Worm (Caenorhabditis elegans) whole organism, L2 larva: ENCODE results near the gene B0393.5.

Experiments used
- C34F6.9 ChIP-seq: fragments of 150-350 bp; optimal IDR thresholded peaks from 2 replicates; lab custom pipeline; 2014; ENCODE audit warnings: missing biosample characterization, missing genetic modification characterization
- F13H6.1 ChIP-seq: sonication (generic microtip); optimal IDR thresholded peaks from 2 replicates; lab custom pipeline; 2016; ENCODE audit warnings: missing genetic modification characterization, missing compliant biosample characterization
- R02D3.7 ChIP-seq: fragments of 150-350 bp; optimal IDR thresholded peaks from 2 replicates; lab custom pipeline; 2014; ENCODE audit warnings: missing biosample characterization, missing genetic modification characterization
- Y55F3AM.14 ChIP-seq: fragments of 200-800 bp; sonication (Bioruptor generic); optimal IDR thresholded peaks from 2 replicates; lab custom pipeline; 2018; ENCODE audit warnings: mild to moderate bottlenecking, missing genetic modification characterization, missing compliant biosample characterization
- alr-1 ChIP-seq: fragments of 150-350 bp; optimal IDR thresholded peaks from 2 replicates; lab custom pipeline; 2014; ENCODE audit warnings: missing biosample characterization, missing genetic modification characterization
- aly-2 ChIP-seq: fragments of 150-350 bp; optimal IDR thresholded peaks from 2 replicates; lab custom pipeline; 2014; ENCODE audit warnings: missing biosample characterization, missing genetic modification characterization
- ceh-16 ChIP-seq: fragments of 150-350 bp; optimal IDR thresholded peaks from 2 replicates; lab custom pipeline; 2014; ENCODE audit warnings: missing biosample characterization, missing genetic modification characterization
- crh-2 ChIP-seq: sonication (generic microtip); optimal IDR thresholded peaks from 2 replicates; lab custom pipeline; 2017; ENCODE audit warnings: missing biosample characterization, missing genetic modification characterization
- dmd-4 ChIP-seq: sonication (generic microtip); optimal IDR thresholded peaks from 2 replicates; lab custom pipeline; 2017; ENCODE audit warnings: missing biosample characterization, missing genetic modification characterization
- elt-1 ChIP-seq: fragments of 150-350 bp; optimal IDR thresholded peaks from 2 replicates; lab custom pipeline; 2014; ENCODE audit warnings: missing biosample characterization, missing genetic modification characterization
- elt-3 ChIP-seq: sonication (generic microtip); optimal IDR thresholded peaks from 2 replicates; lab custom pipeline; 2017; ENCODE audit warnings: missing biosample characterization, missing genetic modification characterization
- fos-1 ChIP-seq: fragments of 150-350 bp; optimal IDR thresholded peaks from 2 replicates; lab custom pipeline; 2014; ENCODE audit warnings: missing biosample characterization, missing genetic modification characterization
- gmeb-1 ChIP-seq: fragments of 150-350 bp; optimal IDR thresholded peaks from 2 replicates; lab custom pipeline; 2014; ENCODE audit warnings: missing biosample characterization, missing genetic modification characterization
- lin-11 ChIP-seq: fragments of 150-350 bp; sonication (generic microtip); optimal IDR thresholded peaks from 2 replicates; lab custom pipeline; 2014; ENCODE audit warnings: missing biosample characterization, missing genetic modification characterization, inconsistent platforms, mixed read lengths
- lin-13 ChIP-seq: fragments of 150-350 bp; optimal IDR thresholded peaks from 2 replicates; lab custom pipeline; 2014; ENCODE audit warnings: missing biosample characterization, missing genetic modification reagents, missing genetic modification characterization
- lin-39 ChIP-seq: fragments of 150-350 bp; optimal IDR thresholded peaks from 2 replicates; lab custom pipeline; 2014; ENCODE audit warnings: missing biosample characterization, missing genetic modification reagents, missing genetic modification characterization
- lsy-2 ChIP-seq, 2 experiments: fragments of 150-350 bp in 1 of 2; sonication (generic microtip) in 1 of 2; optimal IDR thresholded peaks; 2 replicates each; lab custom pipeline; 2014 to 2017; ENCODE audit warnings: missing biosample characterization in 2 of 2, missing genetic modification characterization in 2 of 2
- mab-5 ChIP-seq: fragments of 150-350 bp; optimal IDR thresholded peaks from 2 replicates; lab custom pipeline; 2014; ENCODE audit warnings: missing biosample characterization, missing genetic modification characterization
- mbf-1 ChIP-seq: sonication (generic microtip); optimal IDR thresholded peaks from 2 replicates; lab custom pipeline; 2017; ENCODE audit warnings: missing biosample characterization, missing genetic modification characterization
- nhr-10 ChIP-seq: sonication (generic microtip); optimal IDR thresholded peaks from 2 replicates; lab custom pipeline; 2017; ENCODE audit warnings: missing biosample characterization, missing genetic modification characterization
- nhr-11 ChIP-seq: fragments of 150-350 bp; optimal IDR thresholded peaks from 2 replicates; lab custom pipeline; 2014; ENCODE audit warnings: missing biosample characterization, missing genetic modification characterization
- nhr-12 ChIP-seq: fragments of 150-350 bp; optimal IDR thresholded peaks from 2 replicates; lab custom pipeline; 2014; ENCODE audit warnings: missing biosample characterization, missing genetic modification characterization
- nhr-129 ChIP-seq: fragments of 150-350 bp; optimal IDR thresholded peaks from 2 replicates; lab custom pipeline; 2014; ENCODE audit warnings: missing biosample characterization, missing genetic modification characterization
- nhr-21 ChIP-seq: fragments of 150-350 bp; optimal IDR thresholded peaks from 2 replicates; lab custom pipeline; 2014; ENCODE audit warnings: missing biosample characterization, missing genetic modification characterization
- nhr-23 ChIP-seq: fragments of 150-350 bp; optimal IDR thresholded peaks from 2 replicates; lab custom pipeline; 2014; ENCODE audit warnings: missing biosample characterization, missing genetic modification reagents, missing genetic modification characterization
- nhr-237 ChIP-seq: fragments of 150-350 bp; optimal IDR thresholded peaks from 2 replicates; lab custom pipeline; 2014; ENCODE audit warnings: missing biosample characterization, missing genetic modification characterization
- nhr-25 ChIP-seq: fragments of 150-350 bp; sonication (generic microtip); optimal IDR thresholded peaks from 3 replicates; lab custom pipeline; 2014; ENCODE audit warnings: missing biosample characterization, missing genetic modification characterization
- nhr-6 ChIP-seq: fragments of 150-350 bp; optimal IDR thresholded peaks from 2 replicates; lab custom pipeline; 2014; ENCODE audit warnings: missing biosample characterization, missing genetic modification characterization
- nhr-77 ChIP-seq: fragments of 150-350 bp; optimal IDR thresholded peaks from 2 replicates; lab custom pipeline; 2014; ENCODE audit warnings: missing biosample characterization, missing genetic modification characterization
- peb-1 ChIP-seq: fragments of 150-350 bp; optimal IDR thresholded peaks from 2 replicates; lab custom pipeline; 2014; ENCODE audit warnings: missing biosample characterization, missing genetic modification characterization
- sem-4 ChIP-seq: fragments of 150-350 bp; optimal IDR thresholded peaks from 2 replicates; lab custom pipeline; 2014; ENCODE audit warnings: missing biosample characterization, missing genetic modification reagents, missing genetic modification characterization
- skn-1 ChIP-seq: sonication (generic microtip); optimal IDR thresholded peaks from 2 replicates; lab custom pipeline; 2017; ENCODE audit warnings: missing biosample characterization, missing genetic modification characterization
- sma-3 ChIP-seq: sonication (generic microtip); optimal IDR thresholded peaks from 2 replicates; lab custom pipeline; 2016; ENCODE audit warnings: missing genetic modification reagents, missing genetic modification characterization, missing compliant biosample characterization
- sma-9 ChIP-seq, 2 experiments: fragments of 150-350 bp in 1 of 2; sonication (generic microtip) in 1 of 2; optimal IDR thresholded peaks; 2 replicates each; lab custom pipeline; 2014 to 2016; ENCODE audit warnings: missing genetic modification characterization in 2 of 2, mild to moderate bottlenecking in 1 of 2, missing biosample characterization in 1 of 2, missing compliant biosample characterization in 1 of 2, missing genetic modification reagents in 1 of 2, moderate library complexity in 1 of 2
- snpc-4 ChIP-seq: fragments of 150-350 bp; optimal IDR thresholded peaks from 2 replicates; lab custom pipeline; 2014; ENCODE audit warnings: missing biosample characterization, missing genetic modification characterization
- zag-1 ChIP-seq: fragments of 150-350 bp; optimal IDR thresholded peaks from 2 replicates; lab custom pipeline; 2014; ENCODE audit warnings: missing biosample characterization, missing genetic modification characterization
- ztf-1 ChIP-seq: fragments of 200-800 bp; sonication (Bioruptor generic); conservative IDR thresholded peaks from 2 replicates; pipeline ENCODE4 v1.3.6; 2022; ENCODE audit warnings: missing genetic modification characterization, missing compliant biosample characterization
- ztf-4 ChIP-seq: fragments of 150-350 bp; optimal IDR thresholded peaks from 2 replicates; lab custom pipeline; 2014; ENCODE audit warnings: missing biosample characterization, missing genetic modification characterization

The B0393.5 gene

DNA sequence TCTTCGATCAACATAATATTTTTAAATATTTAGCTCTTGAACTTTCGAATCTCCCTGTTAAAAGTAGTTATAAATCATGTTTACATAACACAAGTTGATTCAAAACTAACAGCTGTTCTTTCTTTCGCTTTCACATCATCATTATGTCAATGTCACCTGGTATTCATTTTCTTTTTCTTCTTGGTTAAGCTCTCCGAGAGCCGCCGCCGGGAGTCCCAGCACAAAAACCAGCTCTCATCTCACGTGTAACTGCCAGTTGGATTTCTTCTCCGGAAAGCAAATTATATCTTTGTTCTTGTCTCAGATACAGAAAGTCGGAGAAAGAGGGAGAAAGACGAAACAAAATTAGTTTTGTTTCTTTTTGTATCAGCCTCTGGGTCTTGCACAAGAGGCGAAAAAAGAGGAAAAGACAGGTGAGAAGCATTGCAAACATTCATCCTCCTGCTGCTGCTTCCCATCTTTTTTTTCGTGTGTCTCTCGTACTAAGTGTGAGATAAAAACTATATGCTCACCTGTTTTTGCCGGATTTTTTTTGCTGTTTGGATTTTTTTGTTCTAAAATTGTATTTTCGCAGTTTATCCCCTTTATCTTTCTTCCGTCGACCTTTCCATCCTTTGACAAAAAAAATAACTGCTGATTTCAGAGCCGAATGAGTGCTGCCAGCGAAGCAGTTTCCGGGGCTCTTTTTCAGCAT is 34.1 kb upstream of the B0393.5 start, which contains the start of gene F17C8.3:
Gene F17C8.3 (plus strand): TSS at position 644 of the 694 bp plus-strand sequence.
- TF ChIP-seq nhr-10 (no peak), lin-13 (no peak), C34F6.9 (tag; lab: Kevin White, UChicago) (peak; percentile 47), mab-5 (tag; lab: Kevin White, UChicago) (peak; percentile 32), nhr-237 (tag; lab: Kevin White, UChicago) (no peak), Y55F3AM.14 (GFP tag; lab: Kevin White, UChicago) (no peak), skn-1 (tag; lab: Kevin White, UChicago) (no peak), nhr-11 (tag; lab: Kevin White, UChicago) (no peak), aly-2 (no peak), lin-39 (tag; lab: Kevin White, UChicago) (no peak), ceh-16 (tag; lab: Kevin White, UChicago) (no peak), nhr-12 (tag; lab: Kevin White, UChicago) (no peak), ztf-4 (no peak), sma-3 (GFP tag; lab: Kevin White, UChicago) (no peak), lsy-2 (tag; optimal IDR thresholded peaks at IDR 0.05; lab: Kevin White, UChicago) (peak in 1 of 2 experiments; percentile 56), peb-1 (tag; lab: Kevin White, UChicago) (no peak), nhr-25 (tag; lab: Kevin White, UChicago) (no peak), alr-1 (tag; lab: Kevin White, UChicago) (no peak), lin-11 (tag; lab: Kevin White, UChicago) (no peak), zag-1 (no peak), nhr-6 (tag; lab: Kevin White, UChicago) (no peak), snpc-4 (no peak), sem-4 (no peak), elt-3 (tag; lab: Kevin White, UChicago) (no peak), sma-9 (GFP tag; optimal IDR thresholded peaks at IDR 0.05; lab: Kevin White, UChicago) (peak; percentile 56), sma-9 (tag; optimal IDR thresholded peaks at IDR 0.05; lab: Kevin White, UChicago) (no peak), mbf-1 (tag; lab: Kevin White, UChicago) (no peak), nhr-129 (tag; lab: Kevin White, UChicago) (peak; percentile 15), crh-2 (no peak), dmd-4 (tag; lab: Kevin White, UChicago) (no peak), F13H6.1 (tag; lab: Kevin White, UChicago) (peak; percentile 73), ztf-1 (GFP tag; lab: Robert Waterston, UW) (no peak)

DNA sequence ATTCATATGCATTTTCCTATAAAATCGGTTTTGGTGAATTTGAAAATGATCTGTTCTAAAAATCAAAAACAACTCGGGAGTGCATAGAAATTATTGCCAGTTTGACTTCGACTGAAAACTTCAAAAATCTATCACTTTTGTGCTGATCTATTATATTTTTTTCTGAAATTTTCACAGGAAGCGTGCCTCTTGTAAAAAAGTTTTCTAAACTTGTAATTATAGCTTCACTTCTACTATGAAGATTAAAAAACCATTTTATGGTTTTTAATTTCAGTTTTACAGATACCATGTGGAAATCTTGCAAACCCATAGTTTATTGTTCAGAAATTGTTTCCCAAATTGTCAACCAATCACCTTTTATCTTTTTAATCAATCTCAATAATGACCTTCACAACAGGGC is 31.5 kb upstream of the B0393.5 start, which contains the start of gene F17C8.9:
Gene F17C8.9 (plus strand): TSS at position 301 of the 400 bp plus-strand sequence.
- TF ChIP-seq mbf-1 (tag; lab: Kevin White, UChicago) (no peak), nhr-23 (no peak), nhr-6 (tag; lab: Kevin White, UChicago) (no peak), fos-1 (tag; lab: Kevin White, UChicago) (no peak), ztf-4 (no peak), R02D3.7 (no peak), dmd-4 (tag; lab: Kevin White, UChicago) (no peak), lsy-2 (tag; optimal IDR thresholded peaks at IDR 0.05; lab: Kevin White, UChicago) (no peak)

- TF ChIP-seq nhr-21 (tag; lab: Kevin White, UChicago) = no peak
- no peak for TF ChIP-seq F13H6.1 (tag; lab: Kevin White, UChicago)
- TF ChIP-seq lin-13 = no peak
- no peak for TF ChIP-seq nhr-77
- TF ChIP-seq fos-1 (tag; lab: Kevin White, UChicago) = no peak
- TF ChIP-seq C34F6.9 (tag; lab: Kevin White, UChicago) = no peak
- no peak for TF ChIP-seq nhr-237 (tag; lab: Kevin White, UChicago)
- TF ChIP-seq gmeb-1 (tag; lab: Kevin White, UChicago) = no peak
- TF ChIP-seq elt-1 (tag; lab: Kevin White, UChicago) = no peak
- TF ChIP-seq Y55F3AM.14 (GFP tag; lab: Kevin White, UChicago) = no peak
- TF ChIP-seq ztf-1 (GFP tag; lab: Robert Waterston, UW) = no peak
- TF ChIP-seq, all 48 proteins: peak for 0
These were observed 30.1 kb upstream of the B0393.5 start, which contains the start of gene F17C8.7 for ce11 chrIII:4735443-4735842. F17C8.7 (plus strand) TSS chrIII:4735743.
